Fruit fly (Drosophila melanogaster) whole organism, embryonic: ENCODE results near the gene Mfe2.

Source experiments
- ATbp ChIP-seq: fragments of 200-800 bp; sonication (Bioruptor generic); optimal IDR thresholded peaks from 2 replicates; lab custom pipeline; 2017; ENCODE audit warnings: missing biosample characterization, mild to moderate bottlenecking, missing genetic modification characterization, missing genetic modification reagents
- CG15073 ChIP-seq: fragments of 200-800 bp; sonication (Bioruptor generic); optimal IDR thresholded peaks from 2 replicates; lab custom pipeline; 2016; ENCODE audit warnings: missing biosample characterization, missing genetic modification characterization
- CG3163 ChIP-seq: fragments of 200-800 bp; sonication (Bioruptor generic); optimal IDR thresholded peaks from 3 replicates; lab custom pipeline; 2016; ENCODE audit warnings: missing biosample characterization, missing genetic modification characterization
- CG33557 ChIP-seq: fragments of 200-800 bp; sonication (Bioruptor generic); optimal IDR thresholded peaks from 2 replicates; lab custom pipeline; 2019; ENCODE audit warnings: missing biosample characterization, mild to moderate bottlenecking, missing genetic modification characterization, moderate library complexity
- Camta ChIP-seq: fragments of 200-800 bp; sonication (Bioruptor generic); optimal IDR thresholded peaks from 2 replicates; lab custom pipeline; 2016; ENCODE audit warnings: missing biosample characterization, missing genetic modification characterization
- Dp ChIP-seq: fragments of 200-800 bp; sonication (Bioruptor generic); optimal IDR thresholded peaks from 2 replicates; lab custom pipeline; 2018; ENCODE audit warnings: missing biosample characterization, mild to moderate bottlenecking, missing genetic modification characterization, moderate library complexity
- Drgx ChIP-seq: fragments of 200-800 bp; sonication (Bioruptor generic); IDR thresholded peaks from 2 replicates; pipeline ENCODE4 v1.3.6; 2022; ENCODE audit warnings: missing biosample characterization, missing genetic modification characterization
- ato ChIP-seq: fragments of 200-800 bp; sonication (Bioruptor generic); IDR thresholded peaks from 2 replicates; pipeline ENCODE4 v1.3.6; 2022; ENCODE audit warnings: missing biosample characterization, missing genetic modification characterization; ENCODE audit not compliant: partially characterized antibody
- bsh ChIP-seq, 2 experiments: fragments of 200-800 bp; sonication (Bioruptor generic); optimal IDR thresholded peaks; 2 replicates each; lab custom pipeline; 2017 to 2018; ENCODE audit warnings: mild to moderate bottlenecking in 2 of 2, missing biosample characterization in 2 of 2, missing genetic modification characterization in 2 of 2, moderate library complexity in 1 of 2
- caup ChIP-seq: fragments of 200-800 bp; sonication (Bioruptor generic); optimal IDR thresholded peaks from 3 replicates; lab custom pipeline; 2017; ENCODE audit warnings: missing biosample characterization, mild to moderate bottlenecking, missing genetic modification characterization, moderate library complexity; ENCODE audit not compliant: severe bottlenecking
- danr ChIP-seq: fragments of 200-800 bp; sonication (Bioruptor generic); IDR thresholded peaks from 2 replicates; pipeline ENCODE4 v1.3.6; 2022; ENCODE audit warnings: missing biosample characterization, missing genetic modification characterization

DNA sequence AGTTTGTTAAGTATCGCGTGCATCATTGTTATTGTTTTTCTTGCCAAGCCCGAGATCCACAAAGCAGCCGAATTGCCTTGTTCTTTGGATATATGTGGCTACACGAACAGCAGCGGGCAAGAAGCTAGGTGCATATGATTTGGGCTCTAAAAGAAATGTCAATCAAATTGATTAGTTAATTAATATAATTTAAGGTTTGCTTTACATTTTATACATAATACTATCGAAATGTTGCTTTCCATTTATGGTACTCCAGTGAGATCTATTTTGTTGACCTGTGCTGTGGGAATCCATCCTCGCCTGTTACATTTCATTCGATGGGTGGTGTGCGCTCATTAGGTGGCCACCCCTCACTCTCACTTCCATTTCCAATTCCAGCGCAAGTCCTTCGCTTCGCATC lies 7.3 kb upstream of the Mfe2 start:
- peak; percentile 72 for TF ChIP-seq ATbp
- no peak for TF ChIP-seq ato (GFP tag; lab: Robert Waterston, UW)
- TF ChIP-seq caup (GFP tag; lab: Kevin White, UChicago) = peak; percentile 73
- TF ChIP-seq Camta (GFP tag; lab: Kevin White, UChicago) = peak; percentile 52
- peak; percentile 12 to 89 for TF ChIP-seq bsh (GFP tag; optimal IDR thresholded peaks at IDR 0.05; lab: Kevin White, UChicago)
- TF ChIP-seq CG33557 (GFP tag; lab: Kevin White, UChicago) = peak; percentile 60
- TF ChIP-seq CG15073 (GFP tag; lab: Kevin White, UChicago) = peak; percentile 38
- TF ChIP-seq Dp = no peak
- peak; percentile 39; the same call in 1 of the 2 replicates for TF ChIP-seq danr (GFP tag; lab: Robert Waterston, UW)
- TF ChIP-seq Drgx (GFP tag; lab: Robert Waterston, UW) = peak; percentile 57
- TF ChIP-seq CG3163 (GFP tag; lab: Kevin White, UChicago) = no peak
